Worm (Caenorhabditis elegans) whole organism, midembryonic: ENCODE data around the gene F46F5.7.

ENCODE experiments used
- T22C8.4 ChIP-seq: fragments of 200-800 bp; sonication (Bioruptor generic); IDR thresholded peaks from 2 replicates; pipeline ENCODE4 v1.3.6; 2022; ENCODE audit warnings: missing genetic modification characterization, missing compliant biosample characterization
- cog-1 ChIP-seq: sonication (generic microtip); optimal IDR thresholded peaks from 2 replicates; lab custom pipeline; 2016; ENCODE audit warnings: missing genetic modification characterization, missing compliant biosample characterization
- flt-1 ChIP-seq: fragments of 200-800 bp; sonication (Bioruptor generic); IDR thresholded peaks from 2 replicates; pipeline ENCODE4 v1.3.6; 2022; ENCODE audit warnings: missing genetic modification characterization, missing compliant biosample characterization
- klf-2 ChIP-seq: fragments of 200-800 bp; sonication (Bioruptor generic); conservative IDR thresholded peaks from 2 replicates; pipeline ENCODE4 v1.3.6; 2022; ENCODE audit warnings: missing genetic modification reagents, missing genetic modification characterization, missing compliant biosample characterization
- med-1 ChIP-seq: sonication (generic microtip); optimal IDR thresholded peaks from 2 replicates; lab custom pipeline; 2017; ENCODE audit warnings: missing genetic modification characterization, mild to moderate bottlenecking, missing compliant biosample characterization, antibody characterized with exemption, missing genetic modification reagents; ENCODE audit not compliant: insufficient read depth
- ref-1 ChIP-seq: fragments of 200-800 bp; sonication (Bioruptor generic); conservative IDR thresholded peaks from 2 replicates; pipeline ENCODE4 v1.3.6; 2022; ENCODE audit warnings: missing genetic modification reagents, missing genetic modification characterization, missing compliant biosample characterization
- tab-1 ChIP-seq: fragments of 200-800 bp; sonication (Bioruptor generic); IDR thresholded peaks from 2 replicates; pipeline ENCODE4 v1.3.6; 2022; ENCODE audit warnings: missing genetic modification characterization, missing compliant biosample characterization
- ztf-23 ChIP-seq: fragments of 200-800 bp; sonication (Bioruptor generic); IDR thresholded peaks from 2 replicates; pipeline ENCODE4 v1.3.6; 2022; ENCODE audit warnings: missing genetic modification reagents, missing genetic modification characterization, missing compliant biosample characterization
- ztf-29 ChIP-seq: fragments of 200-800 bp; sonication (Bioruptor generic); IDR thresholded peaks from 2 replicates; pipeline ENCODE4 v1.3.6; 2022; ENCODE audit warnings: missing genetic modification reagents, missing genetic modification characterization, missing compliant biosample characterization

Gene F46F5.7

DNA sequence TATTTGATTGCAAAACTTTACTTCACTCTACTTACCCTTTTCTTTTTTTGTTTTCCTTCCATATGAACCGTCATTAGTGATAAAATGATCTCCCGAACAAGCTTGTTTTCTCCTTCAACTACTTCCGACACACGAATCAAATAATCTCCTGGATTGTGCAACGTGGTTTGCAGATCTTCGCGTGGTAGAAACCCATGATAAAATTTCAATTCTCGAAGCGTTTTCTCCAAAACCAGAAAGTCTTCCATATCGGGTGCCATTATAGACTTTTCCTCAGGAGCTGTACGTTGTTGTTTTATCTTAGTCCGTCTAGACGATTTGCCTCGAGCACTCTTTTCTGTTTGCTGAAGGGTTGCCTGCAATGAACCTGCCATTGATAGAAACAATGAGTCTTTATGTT is 23.0 kb downstream of the F46F5.7 start:
- TF ChIP-seq med-1 (GFP tag; lab: Kevin White, UChicago): no peak

DNA sequence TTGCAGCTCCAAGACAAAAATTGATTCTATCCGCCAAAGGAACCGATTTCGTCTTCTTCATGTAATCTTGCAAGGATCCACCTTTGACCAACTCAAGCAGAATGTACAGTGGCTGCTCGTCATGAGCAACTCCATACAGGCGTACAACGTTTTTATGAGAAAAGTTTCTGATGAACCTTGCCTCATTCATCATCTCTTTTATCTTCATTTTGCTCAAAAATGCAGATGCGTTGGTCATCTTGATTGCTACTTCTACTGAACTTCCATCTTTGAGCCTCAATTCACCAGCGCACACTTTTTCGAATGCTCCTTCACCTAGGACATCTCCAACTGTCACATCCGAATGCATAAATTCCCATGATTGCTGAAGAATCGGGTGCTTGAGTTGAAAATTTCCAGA is 23.5 kb downstream of the F46F5.7 start:
- no peak for TF ChIP-seq ztf-23 (GFP tag; lab: Robert Waterston, UW)
- no peak for TF ChIP-seq ref-1 (GFP tag; lab: Robert Waterston, UW)
- TF ChIP-seq flt-1 (GFP tag; lab: Robert Waterston, UW): no peak
- no peak for TF ChIP-seq med-1 (GFP tag; lab: Kevin White, UChicago)
- TF ChIP-seq ztf-29 (GFP tag; lab: Robert Waterston, UW): no peak
- no peak for TF ChIP-seq T22C8.4 (GFP tag; lab: Robert Waterston, UW)
- no peak for TF ChIP-seq cog-1 (tag; lab: Kevin White, UChicago)
- no peak for TF ChIP-seq klf-2 (GFP tag; lab: Robert Waterston, UW)
- TF ChIP-seq tab-1 (GFP tag; lab: Robert Waterston, UW): no peak

DNA sequence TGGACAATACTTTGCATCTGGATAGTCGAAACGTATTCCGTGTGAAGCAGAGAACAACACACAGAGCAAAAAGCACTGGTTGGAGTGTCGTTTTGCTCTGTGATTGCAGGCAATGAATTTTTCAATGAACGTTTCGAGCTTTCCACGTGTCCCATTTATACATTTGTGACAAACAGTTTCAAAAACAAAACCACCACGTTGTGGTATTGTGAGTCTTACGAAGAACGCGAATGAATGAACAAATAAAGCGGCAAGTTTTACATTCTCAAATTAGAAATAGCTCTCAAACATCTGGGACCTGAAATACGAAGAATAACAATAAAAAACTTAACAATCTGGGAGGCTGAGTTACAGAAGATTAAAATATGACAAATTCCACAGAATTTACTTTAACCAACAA is 28.6 kb downstream of the F46F5.7 start, which contains the start of gene F46F5.1:
Gene F46F5.1, minus strand, starts transcription at position 101 of the 400 bp plus-strand sequence.
- TF ChIP-seq tab-1 (GFP tag; lab: Robert Waterston, UW): no peak

DNA sequence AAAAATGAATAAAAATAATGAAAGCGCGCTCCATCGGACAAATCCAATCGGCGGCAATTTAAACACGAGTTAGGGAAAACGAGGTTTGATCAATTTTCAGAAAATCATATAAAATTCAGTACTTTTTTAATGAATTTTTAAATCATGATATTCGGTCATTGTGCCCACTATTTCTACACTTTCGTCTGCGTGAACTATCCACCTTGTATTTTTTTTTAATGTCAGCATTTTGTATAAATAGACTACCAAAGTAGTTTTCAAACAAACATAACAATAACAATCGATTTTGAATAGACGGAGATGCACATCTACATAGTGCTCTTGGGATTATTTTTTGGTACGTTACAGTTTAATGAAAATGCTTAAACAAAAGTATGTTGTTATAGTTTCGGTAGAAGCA is 32.3 kb downstream of the F46F5.7 start, which contains the start of gene F46F5.15:
Gene F46F5.15, plus strand, starts transcription at position 301 of the 400 bp plus-strand sequence.
- no peak for TF ChIP-seq T22C8.4 (GFP tag; lab: Robert Waterston, UW)
- TF ChIP-seq flt-1 (GFP tag; lab: Robert Waterston, UW): no peak
- TF ChIP-seq tab-1 (GFP tag; lab: Robert Waterston, UW): no peak
- no peak for TF ChIP-seq klf-2 (GFP tag; lab: Robert Waterston, UW)
- no peak for TF ChIP-seq med-1 (GFP tag; lab: Kevin White, UChicago)
- TF ChIP-seq ref-1 (GFP tag; lab: Robert Waterston, UW): no peak
- TF ChIP-seq cog-1 (tag; lab: Kevin White, UChicago): no peak
- no peak for TF ChIP-seq ztf-29 (GFP tag; lab: Robert Waterston, UW)
- TF ChIP-seq ztf-23 (GFP tag; lab: Robert Waterston, UW): no peak

ce11 chrII:786938-787337 is 33.5 kb downstream of the F46F5.7 start, which contains the start of gene F46F5.16:
TSS of gene F46F5.16 (plus strand) at chrII:787238.
- no peak for TF ChIP-seq T22C8.4 (GFP tag; lab: Robert Waterston, UW)
- TF ChIP-seq cog-1 (tag; lab: Kevin White, UChicago): no peak
- no peak for TF ChIP-seq klf-2 (GFP tag; lab: Robert Waterston, UW)
- no peak for TF ChIP-seq ztf-29 (GFP tag; lab: Robert Waterston, UW)
- TF ChIP-seq ztf-23 (GFP tag; lab: Robert Waterston, UW): no peak
- no peak for TF ChIP-seq flt-1 (GFP tag; lab: Robert Waterston, UW)
- TF ChIP-seq ref-1 (GFP tag; lab: Robert Waterston, UW): no peak
- no peak for TF ChIP-seq tab-1 (GFP tag; lab: Robert Waterston, UW)
- TF ChIP-seq med-1 (GFP tag; lab: Kevin White, UChicago): no peak

DNA sequence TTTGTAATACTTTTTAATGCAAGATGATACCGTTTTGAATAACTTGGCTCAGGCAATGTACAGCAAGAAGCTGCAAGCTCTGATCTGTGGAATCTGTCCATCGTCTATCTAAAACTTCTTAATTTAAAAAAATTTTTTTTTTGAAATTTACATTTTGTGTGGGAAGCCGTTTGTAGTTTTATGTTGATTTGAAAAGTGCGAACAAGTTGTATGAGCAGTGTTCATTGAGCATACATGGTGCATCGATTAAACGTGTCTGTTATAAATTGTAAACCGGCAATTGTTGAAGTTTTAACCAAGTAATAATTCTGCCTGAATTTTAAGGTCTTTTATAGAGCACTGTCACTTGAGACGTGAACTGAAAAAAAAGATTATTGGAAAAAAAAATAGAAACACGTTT is 36.9 kb downstream of the F46F5.7 start, which contains the start of gene Y39F10A.6:
Gene Y39F10A.6, minus strand, starts transcription at position 101 of the 400 bp plus-strand sequence.
- no peak for TF ChIP-seq klf-2 (GFP tag; lab: Robert Waterston, UW)
- TF ChIP-seq tab-1 (GFP tag; lab: Robert Waterston, UW): no peak
- TF ChIP-seq ref-1 (GFP tag; lab: Robert Waterston, UW): no peak
- no peak for TF ChIP-seq ztf-29 (GFP tag; lab: Robert Waterston, UW)
- no peak for TF ChIP-seq flt-1 (GFP tag; lab: Robert Waterston, UW)
- no peak for TF ChIP-seq ztf-23 (GFP tag; lab: Robert Waterston, UW)
- no peak for TF ChIP-seq T22C8.4 (GFP tag; lab: Robert Waterston, UW)
- no peak for TF ChIP-seq cog-1 (tag; lab: Kevin White, UChicago)
- no peak for TF ChIP-seq med-1 (GFP tag; lab: Kevin White, UChicago)

- TF ChIP-seq flt-1 (GFP tag; lab: Robert Waterston, UW) (no peak), ref-1 (GFP tag; lab: Robert Waterston, UW) (no peak), ztf-29 (GFP tag; lab: Robert Waterston, UW) (no peak), tab-1 (GFP tag; lab: Robert Waterston, UW) (no peak), cog-1 (tag; lab: Kevin White, UChicago) (no peak)
These were observed 37.5 kb downstream of the F46F5.7 start, which contains the start of gene Y39F10A.3 for ce11 chrII:782903-783302. TSS of gene Y39F10A.3 (minus strand) at chrII:783003.

DNA sequence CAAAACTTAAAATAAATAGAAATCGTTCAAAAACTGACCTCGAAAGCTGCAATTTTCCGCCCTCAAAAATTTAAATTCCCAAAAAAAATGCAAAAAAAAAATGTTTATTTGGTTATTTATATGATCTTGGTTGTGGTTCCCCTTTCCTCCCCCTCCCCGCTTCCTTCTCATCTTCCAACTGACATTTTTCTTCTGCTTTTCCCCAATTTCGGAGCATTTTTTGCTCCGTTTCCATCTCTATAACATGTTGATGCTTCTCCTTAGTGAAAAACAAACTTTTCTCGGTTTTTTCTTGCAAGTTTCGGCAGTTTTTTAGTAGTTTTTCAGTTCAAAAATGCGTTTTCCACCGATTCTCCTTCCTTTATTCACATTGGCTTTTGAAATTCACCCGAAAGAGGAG is 45.4 kb downstream of the F46F5.7 start, which contains the start of gene Y39F10A.1:
Gene Y39F10A.1, plus strand, starts transcription at position 301 of the 400 bp plus-strand sequence.
- no peak for TF ChIP-seq cog-1 (tag; lab: Kevin White, UChicago)
- TF ChIP-seq flt-1 (GFP tag; lab: Robert Waterston, UW): no peak
- TF ChIP-seq ref-1 (GFP tag; lab: Robert Waterston, UW): no peak
- TF ChIP-seq klf-2 (GFP tag; lab: Robert Waterston, UW): no peak
- no peak for TF ChIP-seq tab-1 (GFP tag; lab: Robert Waterston, UW)
- TF ChIP-seq ztf-29 (GFP tag; lab: Robert Waterston, UW): no peak
- no peak for TF ChIP-seq med-1 (GFP tag; lab: Kevin White, UChicago)

ce11 chrII:773830-774229 is 46.6 kb downstream of the F46F5.7 start:
- TF ChIP-seq ref-1 (GFP tag; lab: Robert Waterston, UW): no peak
- no peak for TF ChIP-seq klf-2 (GFP tag; lab: Robert Waterston, UW)
- no peak for TF ChIP-seq ztf-29 (GFP tag; lab: Robert Waterston, UW)
- no peak for TF ChIP-seq cog-1 (tag; lab: Kevin White, UChicago)
- no peak for TF ChIP-seq med-1 (GFP tag; lab: Kevin White, UChicago)
- TF ChIP-seq T22C8.4 (GFP tag; lab: Robert Waterston, UW): no peak
- TF ChIP-seq ztf-23 (GFP tag; lab: Robert Waterston, UW): no peak
- no peak for TF ChIP-seq tab-1 (GFP tag; lab: Robert Waterston, UW)
- TF ChIP-seq flt-1 (GFP tag; lab: Robert Waterston, UW): no peak
